Worm (Caenorhabditis elegans) whole organism, late embryonic: Measurements from ENCODE around the gene srh-7.

Experiments used
- F13H6.1 ChIP-seq: sonication (generic microtip); optimal IDR thresholded peaks from 2 replicates; lab custom pipeline; 2016; ENCODE audit warnings: missing genetic modification characterization, missing compliant biosample characterization
- Y22D7AL.16 ChIP-seq: sonication (generic microtip); optimal IDR thresholded peaks from 2 replicates; lab custom pipeline; 2016; ENCODE audit warnings: missing genetic modification characterization, missing compliant biosample characterization
- ceh-14 ChIP-seq: sonication (generic microtip); optimal IDR thresholded peaks from 2 replicates; lab custom pipeline; 2016; ENCODE audit warnings: missing genotype, missing genetic modification characterization, missing compliant biosample characterization
- ceh-31 ChIP-seq: sonication (generic microtip); optimal IDR thresholded peaks from 2 replicates; lab custom pipeline; 2016; ENCODE audit warnings: missing genetic modification characterization, missing compliant biosample characterization
- ceh-34 ChIP-seq: sonication (generic microtip); optimal IDR thresholded peaks from 2 replicates; lab custom pipeline; 2016; ENCODE audit warnings: mild to moderate bottlenecking, missing genetic modification characterization, missing compliant biosample characterization
- fkh-6 ChIP-seq: sonication (generic microtip); optimal IDR thresholded peaks from 2 replicates; lab custom pipeline; 2016; ENCODE audit warnings: missing genetic modification characterization, missing compliant biosample characterization
- hlh-6 ChIP-seq: sonication (generic microtip); optimal IDR thresholded peaks from 2 replicates; lab custom pipeline; 2016; ENCODE audit warnings: missing genotype, missing genetic modification characterization, missing compliant biosample characterization
- nfya-1 ChIP-seq: sonication (generic microtip); optimal IDR thresholded peaks from 2 replicates; lab custom pipeline; 2017; ENCODE audit warnings: missing genetic modification characterization, mild to moderate bottlenecking, missing compliant biosample characterization, antibody characterized with exemption, moderate library complexity
- pha-4 ChIP-seq: fragments of 150-350 bp; optimal IDR thresholded peaks from 2 replicates; lab custom pipeline; 2018; ENCODE audit warnings: missing biosample characterization, missing genetic modification reagents, missing genetic modification characterization
- pqm-1 ChIP-seq: sonication (generic microtip); optimal IDR thresholded peaks from 2 replicates; lab custom pipeline; 2016; ENCODE audit warnings: missing genetic modification characterization, missing compliant biosample characterization
- pros-1 ChIP-seq: fragments of 150-350 bp; optimal IDR thresholded peaks from 2 replicates; lab custom pipeline; 2014; ENCODE audit warnings: missing biosample characterization, missing genetic modification reagents, missing genetic modification characterization
- tbx-7 ChIP-seq: sonication (generic microtip); optimal IDR thresholded peaks from 2 replicates; lab custom pipeline; 2016; ENCODE audit warnings: missing genotype, missing genetic modification characterization, missing compliant biosample characterization

- TF ChIP-seq pqm-1 (tag; lab: Kevin White, UChicago) (no peak), ceh-31 (tag; lab: Kevin White, UChicago) (peak; percentile 31), nfya-1 (tag; lab: Kevin White, UChicago) (peak; percentile 49), pros-1 (tag; lab: Kevin White, UChicago) (no peak), pha-4 (tag; lab: Kevin White, UChicago) (no peak), Y22D7AL.16 (tag; lab: Kevin White, UChicago) (no peak), tbx-7 (tag; lab: Kevin White, UChicago) (no peak), fkh-6 (tag; lab: Kevin White, UChicago) (no peak), F13H6.1 (tag; lab: Kevin White, UChicago) (no peak), hlh-6 (tag; lab: Kevin White, UChicago) (no peak), ceh-34 (tag; lab: Kevin White, UChicago) (no peak), ceh-14 (tag; lab: Kevin White, UChicago) (no peak)
These were observed 21.6 kb downstream of the srh-7 start for ce11 chrV:4029627-4030026.
